Fruit fly (Drosophila melanogaster) whole organism, embryonic: ENCODE measurements around the gene snu.

ENCODE experiments used
- Abd-B ChIP-seq: fragments of 200-800 bp; sonication (Bioruptor generic); optimal IDR thresholded peaks from 2 replicates; lab custom pipeline; 2018; ENCODE audit warnings: missing biosample characterization, mild to moderate bottlenecking, missing genetic modification characterization, moderate library complexity
- Antp ChIP-seq: fragments of 200-800 bp; sonication (Bioruptor generic); optimal IDR thresholded peaks from 3 replicates; lab custom pipeline; 2016; ENCODE audit warnings: missing biosample characterization, missing genetic modification characterization
- Atf-2 ChIP-seq: fragments of 200-800 bp; sonication (Bioruptor generic); optimal IDR thresholded peaks from 2 replicates; lab custom pipeline; 2016; ENCODE audit warnings: missing biosample characterization, missing genetic modification characterization
- B-H2 ChIP-seq: fragments of 200-800 bp; sonication (Bioruptor generic); optimal IDR thresholded peaks from 2 replicates; lab custom pipeline; 2018; ENCODE audit warnings: missing biosample characterization, mild to moderate bottlenecking, missing genetic modification characterization
- CG10543 ChIP-seq: fragments of 200-800 bp; sonication (Bioruptor generic); optimal IDR thresholded peaks from 3 replicates; lab custom pipeline; 2017; ENCODE audit warnings: missing biosample characterization, mild to moderate bottlenecking, missing genetic modification characterization, moderate library complexity
- CG12071 ChIP-seq: fragments of 200-800 bp; sonication (Bioruptor generic); optimal IDR thresholded peaks from 3 replicates; lab custom pipeline; 2018; ENCODE audit warnings: missing biosample characterization, mild to moderate bottlenecking, missing genetic modification characterization
- CG1233 ChIP-seq: fragments of 200-800 bp; sonication (Bioruptor generic); optimal IDR thresholded peaks from 4 replicates; lab custom pipeline; 2018; ENCODE audit warnings: missing biosample characterization, mild to moderate bottlenecking, missing genetic modification characterization
- CG13894 ChIP-seq: fragments of 200-800 bp; sonication (Bioruptor generic); optimal IDR thresholded peaks from 3 replicates; lab custom pipeline; 2018; ENCODE audit warnings: missing biosample characterization, mild to moderate bottlenecking, missing genetic modification characterization, moderate library complexity
- CG14441 ChIP-seq: fragments of 200-800 bp; sonication (Bioruptor generic); IDR thresholded peaks from 2 replicates; pipeline ENCODE4 v1.3.6; 2022; ENCODE audit warnings: missing biosample characterization, missing genetic modification characterization
- CG15514 ChIP-seq: fragments of 200-800 bp; sonication (Bioruptor generic); optimal IDR thresholded peaks from 3 replicates; lab custom pipeline; 2017; ENCODE audit warnings: missing biosample characterization, missing genetic modification characterization, mild to moderate bottlenecking, moderate library complexity, missing genetic modification reagents
- CG16813 ChIP-seq: fragments of 200-800 bp; sonication (Bioruptor generic); IDR thresholded peaks from 3 replicates; pipeline ENCODE4 v1.3.6; 2022; ENCODE audit warnings: missing biosample characterization, missing genetic modification characterization; ENCODE audit not compliant: partially characterized antibody
- CG17186 ChIP-seq: fragments of 200-800 bp; sonication (Bioruptor generic); optimal IDR thresholded peaks from 3 replicates; lab custom pipeline; 2017; ENCODE audit warnings: missing biosample characterization, missing genetic modification reagents, missing genetic modification characterization
- CG17912 ChIP-seq: fragments of 200-800 bp; sonication (Bioruptor generic); optimal IDR thresholded peaks from 2 replicates; lab custom pipeline; 2018; ENCODE audit warnings: missing biosample characterization, mild to moderate bottlenecking, missing genetic modification characterization
- CG2129 ChIP-seq: fragments of 200-800 bp; sonication (Bioruptor generic); IDR thresholded peaks from 2 replicates; pipeline ENCODE4 v1.3.6; 2022; ENCODE audit warnings: missing biosample characterization, missing genetic modification characterization; ENCODE audit not compliant: partially characterized antibody
- CG2199 ChIP-seq: fragments of 200-800 bp; sonication (Bioruptor generic); IDR thresholded peaks from 3 replicates; pipeline ENCODE4 v1.3.6; 2022; ENCODE audit warnings: missing biosample characterization, missing genetic modification characterization
- CG2712 ChIP-seq: fragments of 200-800 bp; optimal IDR thresholded peaks from 3 replicates; lab custom pipeline; 2019; ENCODE audit warnings: missing biosample characterization, mild to moderate bottlenecking, missing genetic modification characterization, moderate library complexity
- CG32532 ChIP-seq: fragments of 200-800 bp; sonication (Bioruptor generic); IDR thresholded peaks from 2 replicates; pipeline ENCODE4 v1.3.6; 2022; ENCODE audit warnings: missing biosample characterization, missing genetic modification characterization
- CG3995 ChIP-seq: fragments of 200-800 bp; sonication (Bioruptor generic); optimal IDR thresholded peaks from 3 replicates; lab custom pipeline; 2016; ENCODE audit warnings: missing biosample characterization, missing genetic modification characterization
- CG6254 ChIP-seq: fragments of 200-800 bp; sonication (Bioruptor generic); optimal IDR thresholded peaks from 3 replicates; lab custom pipeline; 2017; ENCODE audit warnings: mild to moderate bottlenecking, missing biosample characterization, missing genetic modification reagents, missing genetic modification characterization
- CG8478 ChIP-seq: fragments of >200 bp; optimal IDR thresholded peaks from 2 replicates; lab custom pipeline; 2018
- Chrac-16 ChIP-seq: fragments of 200-800 bp; sonication (Bioruptor generic); optimal IDR thresholded peaks from 3 replicates; lab custom pipeline; 2016; ENCODE audit warnings: missing biosample characterization, missing genetic modification characterization
- Dfd ChIP-seq, 2 experiments: fragments of >200 bp; optimal IDR thresholded peaks; 2 replicates each; lab custom pipeline; 2017; ENCODE audit warnings: missing biosample characterization in 2 of 2, missing genetic modification characterization in 2 of 2
- Ets65A ChIP-seq: fragments of 200-800 bp; sonication (Bioruptor generic); peaks from one replicate; lab custom pipeline; 2016; ENCODE audit warnings: missing biosample characterization, missing genetic modification characterization
- Gug ChIP-seq: fragments of 200-800 bp; sonication (Bioruptor generic); IDR thresholded peaks from 4 replicates; pipeline ENCODE4 v1.3.6; 2022; ENCODE audit warnings: missing biosample characterization, missing genetic modification characterization
- MBD-R2 ChIP-seq: fragments of 200-800 bp; sonication (Bioruptor generic); IDR thresholded peaks from 2 replicates; pipeline ENCODE4 v1.3.6; 2022; ENCODE audit warnings: missing biosample characterization, missing genetic modification characterization
- Opbp ChIP-seq: fragments of 200-800 bp; sonication (Bioruptor generic); IDR thresholded peaks from 3 replicates; pipeline ENCODE4 v1.3.6; 2022; ENCODE audit warnings: missing biosample characterization, missing genetic modification characterization; ENCODE audit not compliant: partially characterized antibody
- Scr ChIP-seq: fragments of 200-800 bp; sonication (Bioruptor generic); IDR thresholded peaks from 2 replicates; pipeline ENCODE4 v1.3.6; 2022; ENCODE audit warnings: missing biosample characterization, missing genetic modification characterization; ENCODE audit not compliant: partially characterized antibody
- Trl ChIP-seq, 3 experiments: fragments of >200 bp in 2 of 3; fragments of 200-800 bp in 1 of 3; sonication (Bioruptor generic) in 1 of 3; optimal IDR thresholded peaks; 2 replicates in 1 of 3; 3 replicates in 2 of 3; lab custom pipeline; 2016 to 2017; ENCODE audit warnings: missing biosample characterization in 1 of 3, missing genetic modification characterization in 1 of 3
- YL-1 ChIP-seq: fragments of 200-800 bp; sonication (Bioruptor generic); optimal IDR thresholded peaks from 3 replicates; lab custom pipeline; 2017; ENCODE audit warnings: missing biosample characterization, mild to moderate bottlenecking, missing genetic modification characterization
- amos ChIP-seq: fragments of 200-800 bp; sonication (Bioruptor generic); IDR thresholded peaks from 2 replicates; pipeline ENCODE4 v1.3.6; 2022; ENCODE audit warnings: missing biosample characterization, missing genetic modification characterization; ENCODE audit not compliant: partially characterized antibody
- br ChIP-seq: fragments of >200 bp; optimal IDR thresholded peaks from 2 replicates; lab custom pipeline; 2017
- eyg ChIP-seq: fragments of 200-800 bp; sonication (Bioruptor generic); optimal IDR thresholded peaks from 3 replicates; lab custom pipeline; 2016; ENCODE audit warnings: missing biosample characterization, missing genetic modification characterization
- hb ChIP-seq: fragments of 200-800 bp; sonication (Bioruptor generic); IDR thresholded peaks from 3 replicates; pipeline ENCODE4 v1.3.6; 2022; ENCODE audit warnings: missing biosample characterization, missing genetic modification characterization; ENCODE audit not compliant: partially characterized antibody
- jing ChIP-seq: fragments of 200-800 bp; sonication (Bioruptor generic); optimal IDR thresholded peaks from 2 replicates; lab custom pipeline; 2018; ENCODE audit warnings: missing biosample characterization, mild to moderate bottlenecking, missing genetic modification characterization
- kah ChIP-seq: fragments of 200-800 bp; sonication (Bioruptor generic); optimal IDR thresholded peaks from 2 replicates; lab custom pipeline; 2018; ENCODE audit warnings: missing biosample characterization, mild to moderate bottlenecking, missing genetic modification characterization
- ken ChIP-seq: fragments of 200-800 bp; sonication (Bioruptor generic); IDR thresholded peaks from 3 replicates; pipeline ENCODE4 v1.3.6; 2022; ENCODE audit warnings: missing biosample characterization, missing genetic modification characterization
- klu ChIP-seq: fragments of 200-800 bp; sonication (Bioruptor generic); IDR thresholded peaks from 2 replicates; pipeline ENCODE4 v1.3.6; 2022; ENCODE audit warnings: missing biosample characterization, missing genetic modification characterization
- nerfin-2 ChIP-seq: fragments of 200-800 bp; sonication (Bioruptor generic); IDR thresholded peaks from 2 replicates; pipeline ENCODE4 v1.3.6; 2022; ENCODE audit warnings: missing biosample characterization, missing genetic modification characterization; ENCODE audit not compliant: partially characterized antibody
- onecut ChIP-seq: fragments of 200-800 bp; sonication (Bioruptor generic); IDR thresholded peaks from 2 replicates; pipeline ENCODE4 v1.3.6; 2022; ENCODE audit warnings: missing biosample characterization, missing genetic modification characterization
- pan ChIP-seq, 4 experiments: fragments of >200 bp in 3 of 4; fragments of 200-800 bp in 1 of 4; sonication (Bioruptor generic) in 1 of 4; optimal IDR thresholded peaks in 3 of 4; IDR thresholded peaks in 1 of 4; 2 replicates each; pipeline versions ENCODE4 v1.3.6 to Lab custom; 2017 to 2022; ENCODE audit warnings: missing biosample characterization in 2 of 4, missing genetic modification characterization in 2 of 4, mixed read lengths in 1 of 4
- pros ChIP-seq: fragments of 200-800 bp; sonication (Bioruptor generic); optimal IDR thresholded peaks from 3 replicates; lab custom pipeline; 2019; ENCODE audit warnings: missing biosample characterization, mild to moderate bottlenecking, missing genetic modification characterization, moderate library complexity
- pzg ChIP-seq: fragments of 200-800 bp; sonication (Bioruptor generic); optimal IDR thresholded peaks from 3 replicates; lab custom pipeline; 2018; ENCODE audit warnings: missing biosample characterization, mild to moderate bottlenecking, missing genetic modification characterization, moderate library complexity
- repo ChIP-seq: fragments of 200-800 bp; sonication (Bioruptor generic); optimal IDR thresholded peaks from 2 replicates; lab custom pipeline; 2016; ENCODE audit warnings: missing biosample characterization, missing genetic modification characterization
- sens ChIP-seq: fragments of 200-800 bp; sonication (Bioruptor generic); peaks from one replicate; lab custom pipeline; 2016; ENCODE audit warnings: missing biosample characterization, missing genetic modification characterization
- trem ChIP-seq: fragments of 200-800 bp; optimal IDR thresholded peaks from 3 replicates; lab custom pipeline; 2019; ENCODE audit warnings: missing biosample characterization, mild to moderate bottlenecking, missing genetic modification characterization, moderate library complexity
- zen2 ChIP-seq: fragments of 200-800 bp; sonication (Bioruptor generic); IDR thresholded peaks from 3 replicates; pipeline ENCODE4 v1.3.6; 2022; ENCODE audit warnings: missing biosample characterization, missing genetic modification characterization; ENCODE audit not compliant: partially characterized antibody
- zf30C ChIP-seq: fragments of 200-800 bp; sonication (Bioruptor generic); optimal IDR thresholded peaks from 3 replicates; lab custom pipeline; 2018; ENCODE audit warnings: missing biosample characterization, mild to moderate bottlenecking, missing genetic modification characterization

Gene snu

dm6 chr3R:28634981-28635930 is 39.6 kb upstream of the snu start, which contains the start of gene CG10011 (continued):
- TF ChIP-seq onecut (GFP tag; lab: Robert Waterston, UW) (peak; percentile 37), hb (GFP tag; lab: Robert Waterston, UW) (0 out of 3 replicates have a peak, but pooled peaks have one; percentile 18), Gug (GFP tag; lab: Robert Waterston, UW) (peak; percentile 6; the same call in 1 of the 4 replicates), CG1233 (no peak), Antp (peak; percentile 10), CG2199 (peak; percentile 87), CG2129 (GFP tag; lab: Robert Waterston, UW) (no peak), sens (GFP tag; lab: Kevin White, UChicago) (peak; percentile 79), zf30C (no peak), CG16813 (GFP tag; lab: Robert Waterston, UW) (peak; percentile 12; the same call in 1 of the 3 replicates), CG3995 (GFP tag; lab: Kevin White, UChicago) (peak; percentile 27), kah (GFP tag; lab: Kevin White, UChicago) (no peak), pzg (GFP tag; lab: Kevin White, UChicago) (peak; percentile 72), CG2712 (tag; lab: Kevin White, UChicago) (no peak), Scr (GFP tag; lab: Robert Waterston, UW) (peak; percentile 27; the same call in 1 of the 2 replicates), CG10543 (GFP tag; lab: Kevin White, UChicago) (no peak), Atf-2 (GFP tag; lab: Kevin White, UChicago) (no peak), Dfd (GFP tag; optimal IDR thresholded peaks at IDR 0.05; lab: Kevin White, UChicago) (no peak), jing (GFP tag; lab: Kevin White, UChicago) (no peak), CG15514 (GFP tag; lab: Kevin White, UChicago) (peak; percentile 13), B-H2 (GFP tag; lab: Kevin White, UChicago) (no peak), CG12071 (GFP tag; lab: Kevin White, UChicago) (no peak), CG17912 (GFP tag; lab: Kevin White, UChicago) (no peak), klu (GFP tag; lab: Robert Waterston, UW) (no peak), zen2 (GFP tag; lab: Robert Waterston, UW) (no peak), CG14441 (no peak), eyg (peak; percentile 12), CG13894 (tag; lab: Kevin White, UChicago) (peak; percentile 77), CG17186 (GFP tag; lab: Kevin White, UChicago) (peak; percentile 85), ken (0 out of 3 replicates have a peak, but pooled peaks have one; percentile 30), Opbp (GFP tag; lab: Robert Waterston, UW) (peak; percentile 57; the same call in 2 of the 3 replicates), pros (GFP tag; lab: Kevin White, UChicago) (peak; percentile 31), CG32532 (GFP tag; lab: Robert Waterston, UW) (peak; percentile 49), YL-1 (GFP tag; lab: Kevin White, UChicago) (peak; percentile 16), Ets65A (peak; percentile 33), MBD-R2 (GFP tag; lab: Robert Waterston, UW) (peak; percentile 53), trem (tag; lab: Kevin White, UChicago) (peak; percentile 18), Trl (optimal IDR thresholded peaks at IDR 0.05; lab: Kevin White, UChicago) (no peak), Trl (GFP tag; optimal IDR thresholded peaks at IDR 0.05; lab: Kevin White, UChicago) (peak; percentile 1), br (lab: Kevin White, UChicago) (no peak), CG6254 (GFP tag; lab: Kevin White, UChicago) (peak; percentile 61), pan (optimal IDR thresholded peaks at IDR 0.05; lab: Kevin White, UChicago) (no peak), pan (GFP tag; optimal IDR thresholded peaks at IDR 0.05 in 1 of 2, IDR thresholded peaks at IDR 0.05 in 1 of 2) (peak in 1 of 2 experiments; percentile 43), Chrac-16 (no peak), amos (GFP tag; lab: Robert Waterston, UW) (peak; percentile 59), CG8478 (lab: Kevin White, UChicago) (peak; percentile 86), repo (GFP tag; lab: Kevin White, UChicago) (peak; percentile 17), nerfin-2 (GFP tag; lab: Robert Waterston, UW) (no peak), Abd-B (GFP tag; lab: Kevin White, UChicago) (peak; percentile 31)
